Worm (Caenorhabditis elegans) whole organism, L4 larva: ENCODE measurements around the gene best-2.

ENCODE experiments used
- Y105C5A.15 ChIP-seq: fragments of 200-800 bp; sonication (Bioruptor generic); IDR thresholded peaks from 2 replicates; pipeline ENCODE4 v1.3.6; 2022; ENCODE audit warnings: missing genetic modification characterization, missing compliant biosample characterization
- aha-1 ChIP-seq: fragments of 150-350 bp; peaks from one replicate; lab custom pipeline; 2014; ENCODE audit warnings: missing biosample characterization, missing genetic modification characterization
- ama-1 ChIP-seq: fragments of 150-350 bp; optimal IDR thresholded peaks from 2 replicates; lab custom pipeline; 2014; ENCODE audit warnings: inconsistent platforms, mixed read lengths
- ceh-82 ChIP-seq: sonication (generic microtip); optimal IDR thresholded peaks from 2 replicates; lab custom pipeline; 2017; ENCODE audit warnings: missing biosample characterization, missing genetic modification characterization
- ces-1 ChIP-seq: fragments of 150-350 bp; sonication (generic microtip); optimal IDR thresholded peaks from 4 replicates; lab custom pipeline; 2014; ENCODE audit warnings: missing biosample characterization, missing genetic modification reagents, missing genetic modification characterization
- duxl-1 ChIP-seq: sonication (generic microtip); optimal IDR thresholded peaks from 2 replicates; lab custom pipeline; 2016; ENCODE audit warnings: mild to moderate bottlenecking, missing genetic modification characterization, moderate library complexity, missing compliant biosample characterization; ENCODE audit not compliant: poor library complexity
- dve-1 ChIP-seq: sonication (generic microtip); optimal IDR thresholded peaks from 2 replicates; lab custom pipeline; 2017; ENCODE audit warnings: antibody characterized with exemption, mild to moderate bottlenecking, missing genetic modification characterization, missing compliant biosample characterization; ENCODE audit not compliant: insufficient read depth
- hif-1 ChIP-seq, 2 experiments: sonication (generic microtip); optimal IDR thresholded peaks; 2 replicates each; lab custom pipeline; 2016 to 2017; ENCODE audit warnings: missing compliant biosample characterization in 2 of 2, missing genetic modification characterization in 2 of 2, missing genetic modification reagents in 2 of 2, missing genotype in 2 of 2, mild to moderate bottlenecking in 1 of 2
- hmg-1.1 ChIP-seq: fragments of 200-800 bp; sonication (Bioruptor generic); IDR thresholded peaks from 2 replicates; pipeline ENCODE4 v1.3.6; 2022; ENCODE audit warnings: missing genetic modification reagents, missing genetic modification characterization, missing compliant biosample characterization
- lsy-2 ChIP-seq, 2 experiments: fragments of 150-350 bp in 1 of 2; sonication (generic microtip) in 1 of 2; optimal IDR thresholded peaks; 2 replicates each; lab custom pipeline; 2014 to 2017; ENCODE audit warnings: missing biosample characterization in 2 of 2, missing genetic modification characterization in 2 of 2
- mep-1 ChIP-seq: fragments of 150-350 bp; sonication (generic microtip); optimal IDR thresholded peaks from 3 replicates; lab custom pipeline; 2014; ENCODE audit warnings: missing biosample characterization, missing genetic modification characterization
- pha-4 ChIP-seq, 2 experiments: fragments of 150-350 bp in 1 of 2; fragments of 200-800 bp in 1 of 2; sonication (Bioruptor generic) in 1 of 2; IDR thresholded peaks in 1 of 2; optimal IDR thresholded peaks in 1 of 2; 2 replicates each; pipeline versions ENCODE4 v1.3.6 to Lab custom; 2014 to 2022; ENCODE audit warnings: missing genetic modification characterization in 2 of 2, missing genetic modification reagents in 2 of 2, missing biosample characterization in 1 of 2, missing compliant biosample characterization in 1 of 2
- zfp-2 ChIP-seq: sonication (generic microtip); optimal IDR thresholded peaks from 2 replicates; lab custom pipeline; 2016; ENCODE audit warnings: mild to moderate bottlenecking, missing genetic modification characterization, missing compliant biosample characterization
- ztf-11 ChIP-seq: fragments of 150-350 bp; optimal IDR thresholded peaks from 2 replicates; lab custom pipeline; 2014; ENCODE audit warnings: missing biosample characterization, missing genetic modification characterization

ce11 chrIV:13063714-13064113 is 49.2 kb downstream of the best-2 start, which contains the start of gene scl-5:
- TF ChIP-seq lsy-2 (tag; optimal IDR thresholded peaks at IDR 0.05; lab: Kevin White, UChicago) (no peak), pha-4 (GFP tag; IDR thresholded peaks at IDR 0.05; lab: Robert Waterston, UW) (no peak), pha-4 (tag; optimal IDR thresholded peaks at IDR 0.05; lab: Kevin White, UChicago) (no peak), ces-1 (GFP tag; lab: Kevin White, UChicago) (no peak), hif-1 (tag; optimal IDR thresholded peaks at IDR 0.05; lab: Kevin White, UChicago) (no peak), ztf-11 (tag; lab: Kevin White, UChicago) (no peak), dve-1 (tag; lab: Kevin White, UChicago) (no peak), Y105C5A.15 (GFP tag; lab: Robert Waterston, UW) (no peak), mep-1 (tag; lab: Kevin White, UChicago) (no peak), aha-1 (tag; lab: Kevin White, UChicago) (no peak), ceh-82 (tag; lab: Kevin White, UChicago) (no peak), zfp-2 (tag; lab: Kevin White, UChicago) (no peak), ama-1 (lab: Kevin White, UChicago) (no peak), duxl-1 (tag; lab: Kevin White, UChicago) (no peak), hmg-1.1 (GFP tag; lab: Robert Waterston, UW) (no peak)
